Worm (Caenorhabditis elegans): ENCODE results near the gene Y43F8B.7.

The Y43F8B.7 gene

DNA sequence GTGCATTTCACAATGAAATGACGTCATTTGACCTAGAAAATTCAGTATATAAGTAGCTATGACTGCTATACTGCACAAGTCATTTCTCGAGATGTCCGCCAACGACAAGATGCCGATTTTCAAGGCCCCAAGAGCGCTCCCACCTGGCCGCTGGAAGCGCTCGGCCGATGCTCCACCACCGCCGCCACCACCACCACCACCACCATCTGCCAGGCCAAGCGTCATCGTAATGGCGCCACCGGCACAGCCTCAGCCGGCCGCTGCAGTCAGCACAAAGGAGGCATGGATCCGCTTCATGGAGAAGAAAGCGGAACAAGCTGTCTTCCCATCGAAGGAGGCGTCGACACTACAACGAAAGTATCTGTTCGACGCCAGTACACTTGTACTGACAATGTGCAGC is 5.3 kb upstream of the Y43F8B.7 start, which contains the start of gene Y43F8B.28:
Y43F8B.28 (plus strand) TSS at position 59 of the 400 bp plus-strand sequence.
- TF ChIP-seq nhr-10 (tag; optimal IDR thresholded peaks at IDR 0.05): no peak
- TF ChIP-seq unc-39 (tag; optimal IDR thresholded peaks at IDR 0.05): no peak
- TF ChIP-seq ztf-4 (tag; optimal IDR thresholded peaks at IDR 0.05): no peak
- no peak for TF ChIP-seq zag-1 (tag; optimal IDR thresholded peaks at IDR 0.05)
- no peak for TF ChIP-seq unc-55 (GFP tag; optimal IDR thresholded peaks at IDR 0.05)
- no peak for TF ChIP-seq ztf-11 (tag; optimal IDR thresholded peaks at IDR 0.05)
- TF ChIP-seq lin-39 (tag; optimal IDR thresholded peaks at IDR 0.05): no peak
- TF ChIP-seq ceh-16 (tag; optimal IDR thresholded peaks at IDR 0.05): no peak
- TF ChIP-seq nhr-25 (tag; optimal IDR thresholded peaks at IDR 0.05): no peak
- TF ChIP-seq crh-2 (tag; optimal IDR thresholded peaks at IDR 0.05): no peak
- TF ChIP-seq C34F6.9 (tag; optimal IDR thresholded peaks at IDR 0.05): no peak
- no peak for TF ChIP-seq nhr-23 (tag; optimal IDR thresholded peaks at IDR 0.05)
- no peak for TF ChIP-seq sem-4 (tag; optimal IDR thresholded peaks at IDR 0.05)
- no peak for TF ChIP-seq dmd-4 (tag; optimal IDR thresholded peaks at IDR 0.05)
- TF ChIP-seq lin-11 (tag; optimal IDR thresholded peaks at IDR 0.05): no peak
- no peak for TF ChIP-seq R02D3.7 (tag; optimal IDR thresholded peaks at IDR 0.05)

- TF ChIP-seq nhr-10 (tag; optimal IDR thresholded peaks at IDR 0.05): no peak
- TF ChIP-seq skn-1 (tag; optimal IDR thresholded peaks at IDR 0.05): no peak
- no peak for TF ChIP-seq alr-1 (tag; optimal IDR thresholded peaks at IDR 0.05)
- TF ChIP-seq snpc-4 (tag; optimal IDR thresholded peaks at IDR 0.05): no peak
- no peak for TF ChIP-seq lsy-2 (tag; optimal IDR thresholded peaks at IDR 0.05)
- no peak for TF ChIP-seq blmp-1 (tag; optimal IDR thresholded peaks at IDR 0.05; ENCODE audit: insufficient read depth)
- TF ChIP-seq peb-1 (tag; optimal IDR thresholded peaks at IDR 0.05): no peak
These were observed 4.9 kb upstream of the Y43F8B.7 start, which contains the start of gene Y43F8B.18 for ce11 chrV:19485690-19486089. Gene Y43F8B.18 (plus strand): TSS chrV:19485990.

DNA sequence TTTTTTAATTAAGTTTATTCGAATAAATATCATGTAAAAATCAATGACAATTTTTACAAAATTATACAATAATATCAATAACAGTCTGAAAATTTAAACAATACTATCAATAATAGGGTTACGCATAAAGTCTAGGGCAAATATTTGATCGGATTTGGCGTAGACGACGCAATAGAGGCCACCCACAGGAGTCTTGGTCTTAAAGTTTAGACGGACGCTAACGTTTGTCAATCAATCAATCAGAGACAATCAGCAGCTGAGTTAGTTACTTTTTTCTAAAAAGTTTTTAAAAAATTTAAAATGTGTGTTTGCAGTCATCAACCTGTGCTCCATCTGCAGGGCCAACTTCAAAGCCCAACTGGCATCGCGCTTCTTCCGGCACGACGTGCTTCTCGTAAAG is 741 bp downstream of the Y43F8B.7 start, which contains the start of gene Y43F8B.29:
Y43F8B.29 (plus strand) TSS at position 301 of the 400 bp plus-strand sequence.
- TF ChIP-seq mab-5 (tag; optimal IDR thresholded peaks at IDR 0.05) (no peak), R02D3.7 (tag; optimal IDR thresholded peaks at IDR 0.05) (no peak), mdl-1 (tag; optimal IDR thresholded peaks at IDR 0.05) (no peak), lin-11 (tag; optimal IDR thresholded peaks at IDR 0.05) (no peak)

- no peak for TF ChIP-seq unc-62 (GFP tag; optimal IDR thresholded peaks at IDR 0.05)
- TF ChIP-seq sem-4 (tag; optimal IDR thresholded peaks at IDR 0.05): no peak
- TF ChIP-seq lsy-2 (tag; optimal IDR thresholded peaks at IDR 0.05): no peak
- TF ChIP-seq F13H6.1 (tag; optimal IDR thresholded peaks at IDR 0.05): no peak
- no peak for TF ChIP-seq ama-1 (optimal IDR thresholded peaks at IDR 0.05)
- TF ChIP-seq mdl-1 (tag; optimal IDR thresholded peaks at IDR 0.05): no peak
- TF ChIP-seq nhr-11 (tag; optimal IDR thresholded peaks at IDR 0.05): no peak
- no peak for TF ChIP-seq ZK546.5 (tag; optimal IDR thresholded peaks at IDR 0.05)
- no peak for TF ChIP-seq nhr-10 (tag; optimal IDR thresholded peaks at IDR 0.05)
These were observed 4.6 kb downstream of the Y43F8B.7 start for ce11 chrV:19495145-19495544.

ce11 chrV:19495587-19495986 is 5.0 kb downstream of the Y43F8B.7 start, which contains the start of gene scl-21:
Gene scl-21 (minus strand): TSS chrV:19495687.
- no peak for TF ChIP-seq nhr-25 (tag; optimal IDR thresholded peaks at IDR 0.05)
- no peak for TF ChIP-seq lin-11 (tag; optimal IDR thresholded peaks at IDR 0.05)
- TF ChIP-seq Y55F3AM.14 (GFP tag; optimal IDR thresholded peaks at IDR 0.05): no peak
- TF ChIP-seq sem-4 (tag; optimal IDR thresholded peaks at IDR 0.05): no peak
- no peak for TF ChIP-seq F13H6.1 (tag; optimal IDR thresholded peaks at IDR 0.05)
- no peak for TF ChIP-seq nhr-11 (tag; optimal IDR thresholded peaks at IDR 0.05)

DNA sequence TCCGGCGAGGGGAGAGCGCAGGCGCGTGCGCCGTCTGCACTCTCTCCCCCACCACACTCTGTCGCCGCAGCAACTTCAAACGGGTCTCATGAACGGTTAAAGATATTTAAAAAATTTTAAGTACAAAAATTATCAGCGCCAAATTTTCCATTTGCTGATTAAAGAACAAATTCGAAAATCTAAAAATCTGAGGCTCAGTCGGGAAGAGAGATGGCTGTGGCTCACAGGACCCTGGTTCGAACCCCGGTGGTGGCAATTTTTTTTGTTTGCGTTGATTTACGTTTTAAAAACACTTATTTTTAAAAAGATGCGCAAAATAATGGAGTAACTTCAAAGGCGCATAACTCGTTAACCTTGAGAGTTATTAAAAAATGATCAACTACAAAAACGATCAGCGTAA is 6.5 kb downstream of the Y43F8B.7 start:
- no peak for TF ChIP-seq sem-4 (tag; optimal IDR thresholded peaks at IDR 0.05)
- no peak for TF ChIP-seq mbf-1 (tag; optimal IDR thresholded peaks at IDR 0.05)
- no peak for TF ChIP-seq unc-62 (GFP tag; optimal IDR thresholded peaks at IDR 0.05)
- no peak for TF ChIP-seq nhr-237 (tag; optimal IDR thresholded peaks at IDR 0.05)
- no peak for TF ChIP-seq ztf-1 (GFP tag; conservative IDR thresholded peaks at IDR 0.05)
- TF ChIP-seq ceh-16 (tag; optimal IDR thresholded peaks at IDR 0.05): no peak
- no peak for TF ChIP-seq ztf-4 (tag; optimal IDR thresholded peaks at IDR 0.05)
- TF ChIP-seq crh-2 (tag; optimal IDR thresholded peaks at IDR 0.05): no peak
- TF ChIP-seq fos-1 (tag; optimal IDR thresholded peaks at IDR 0.05): no peak
- no peak for TF ChIP-seq nhr-77 (tag; optimal IDR thresholded peaks at IDR 0.05)
- no peak for TF ChIP-seq lin-13 (GFP tag; optimal IDR thresholded peaks at IDR 0.05)
- no peak for TF ChIP-seq ZK546.5 (tag; optimal IDR thresholded peaks at IDR 0.05)

Measured in whole organism, L2 larva.